Worm (Caenorhabditis elegans) whole organism, L1 larva: ENCODE data around the gene srxa-10.

Experiments used
- C16A3.4 ChIP-seq: fragments of 150-350 bp; optimal IDR thresholded peaks from 2 replicates; lab custom pipeline; 2014; ENCODE audit warnings: missing biosample characterization, missing genetic modification characterization
- ceh-63 ChIP-seq: fragments of 200-800 bp; sonication (Bioruptor generic); optimal IDR thresholded peaks from 2 replicates; lab custom pipeline; 2018; ENCODE audit warnings: mild to moderate bottlenecking, missing genetic modification characterization, missing compliant biosample characterization
- efl-1 ChIP-seq, 4 experiments: fragments of 150-350 bp; optimal IDR thresholded peaks in 3 of 4; peaks in 1 of 4; 1 replicate in 1 of 4; 2 replicates in 3 of 4; lab custom pipeline; 2014; ENCODE audit warnings: missing biosample characterization in 2 of 4, missing genetic modification characterization in 2 of 4, missing genetic modification reagents in 2 of 4
- fkh-8 ChIP-seq: sonication (generic microtip); optimal IDR thresholded peaks from 2 replicates; lab custom pipeline; 2016; ENCODE audit warnings: mild to moderate bottlenecking, missing genetic modification characterization, missing compliant biosample characterization
- isw-1 ChIP-seq: fragments of 200-800 bp; sonication (Bioruptor generic); IDR thresholded peaks from 2 replicates; pipeline ENCODE4 v1.3.6; 2022; ENCODE audit warnings: missing genetic modification characterization, missing compliant biosample characterization
- lin-14 ChIP-seq: fragments of 200-800 bp; sonication (Bioruptor generic); optimal IDR thresholded peaks from 2 replicates; lab custom pipeline; 2018; ENCODE audit warnings: mild to moderate bottlenecking, missing genetic modification characterization, moderate library complexity, missing compliant biosample characterization
- nhr-237 ChIP-seq: fragments of 150-350 bp; optimal IDR thresholded peaks from 2 replicates; lab custom pipeline; 2014; ENCODE audit warnings: missing biosample characterization, missing genetic modification characterization
- nhr-28 ChIP-seq: fragments of 150-350 bp; optimal IDR thresholded peaks from 2 replicates; lab custom pipeline; 2014; ENCODE audit warnings: missing biosample characterization, missing genetic modification characterization
- nhr-77 ChIP-seq: fragments of 150-350 bp; optimal IDR thresholded peaks from 2 replicates; lab custom pipeline; 2014; ENCODE audit warnings: missing biosample characterization, missing genetic modification characterization
- rnt-1 ChIP-seq: sonication (generic microtip); optimal IDR thresholded peaks from 2 replicates; lab custom pipeline; 2016; ENCODE audit warnings: mild to moderate bottlenecking, missing genetic modification characterization, moderate library complexity, missing compliant biosample characterization

Gene srxa-10

DNA sequence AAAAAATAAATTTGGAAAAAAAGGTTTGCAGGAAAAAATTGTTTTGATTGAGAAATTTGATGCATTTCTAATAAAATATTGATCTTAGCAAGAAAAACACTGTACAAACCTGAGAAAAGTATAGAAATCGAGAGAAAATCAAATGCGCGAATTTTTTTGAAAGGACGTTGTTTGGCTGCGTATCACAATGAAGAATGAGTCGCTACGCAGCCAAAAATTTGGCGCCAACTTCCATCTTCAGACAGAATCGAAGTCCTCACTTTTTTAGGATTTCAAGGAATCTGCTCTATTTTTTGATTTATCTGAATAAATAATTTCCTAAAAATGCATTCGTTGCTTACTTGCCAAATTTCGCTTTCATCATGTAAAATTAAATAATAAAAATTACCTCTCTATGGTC lies 49.7 kb downstream of the srxa-10 start:
- TF ChIP-seq nhr-28 (tag; lab: Kevin White, UChicago) (no peak), nhr-237 (tag; lab: Kevin White, UChicago) (no peak), fkh-8 (tag; lab: Kevin White, UChicago) (no peak), isw-1 (no peak), C16A3.4 (tag; lab: Kevin White, UChicago) (no peak), ceh-63 (no peak), efl-1 (optimal IDR thresholded peaks at IDR 0.05; lab: Kevin White, UChicago) (peak in 1 of 2 experiments; percentile 52), efl-1 (GFP tag; optimal IDR thresholded peaks at IDR 0.05 in 1 of 2; lab: Kevin White, UChicago) (peak in 1 of 2 experiments; percentile 47)

- TF ChIP-seq rnt-1 (tag; lab: Kevin White, UChicago) (peak; percentile 32), lin-14 (GFP tag; lab: Kevin White, UChicago) (peak; percentile 20), efl-1 (optimal IDR thresholded peaks at IDR 0.05; lab: Kevin White, UChicago) (no peak), efl-1 (GFP tag; optimal IDR thresholded peaks at IDR 0.05 in 1 of 2; lab: Kevin White, UChicago) (peak in 1 of 2 experiments; percentile 80), nhr-77 (tag; lab: Kevin White, UChicago) (no peak)
- TF ChIP-seq, all 84 proteins: peak for 3
Measured at ce11 chrIII:9745333-9745897, 50.9 kb downstream of the srxa-10 start.
